Fruit fly (Drosophila melanogaster): Measurements from ENCODE around the gene Fip1.

The Fip1 gene

dm6 chr3R:4484999-4485398 is at the start of gene Fip1:
Fip1 (plus strand) TSS chr3R:4485008.
- no peak for TF ChIP-seq CG17801 (GFP tag; optimal IDR thresholded peaks at IDR 0.05; ENCODE audit: partially characterized antibody)

dm6 chr3R:4437113-4437512 is 47.7 kb upstream of the Fip1 start, which contains the start of the genes Lipt2 and CG14650:
Lipt2 (minus strand) TSS chr3R:4437329.
CG14650 (plus strand) TSS chr3R:4437387.
- TF ChIP-seq CG17801 (GFP tag; optimal IDR thresholded peaks at IDR 0.05; ENCODE audit: partially characterized antibody), result peak; percentile 55

dm6 chr3R:4437817-4438216 is 47.0 kb upstream of the Fip1 start:
- no peak for TF ChIP-seq CG17801 (GFP tag; optimal IDR thresholded peaks at IDR 0.05; ENCODE audit: partially characterized antibody)

- no peak for TF ChIP-seq CG17801 (GFP tag; optimal IDR thresholded peaks at IDR 0.05; ENCODE audit: partially characterized antibody)
These were observed 39.7 kb upstream of the Fip1 start for dm6 chr3R:4445083-4445482.

- no peak for TF ChIP-seq CG17801 (GFP tag; optimal IDR thresholded peaks at IDR 0.05; ENCODE audit: partially characterized antibody)
These were observed 38.2 kb upstream of the Fip1 start for dm6 chr3R:4446455-4447224.

dm6 chr3R:4449256-4449655 is 35.6 kb upstream of the Fip1 start:
- no peak for TF ChIP-seq CG17801 (GFP tag; optimal IDR thresholded peaks at IDR 0.05; ENCODE audit: partially characterized antibody)

- TF ChIP-seq CG17801 (GFP tag; optimal IDR thresholded peaks at IDR 0.05; ENCODE audit: partially characterized antibody), result no peak
These were observed 34.1 kb upstream of the Fip1 start for dm6 chr3R:4450721-4451120.

DNA sequence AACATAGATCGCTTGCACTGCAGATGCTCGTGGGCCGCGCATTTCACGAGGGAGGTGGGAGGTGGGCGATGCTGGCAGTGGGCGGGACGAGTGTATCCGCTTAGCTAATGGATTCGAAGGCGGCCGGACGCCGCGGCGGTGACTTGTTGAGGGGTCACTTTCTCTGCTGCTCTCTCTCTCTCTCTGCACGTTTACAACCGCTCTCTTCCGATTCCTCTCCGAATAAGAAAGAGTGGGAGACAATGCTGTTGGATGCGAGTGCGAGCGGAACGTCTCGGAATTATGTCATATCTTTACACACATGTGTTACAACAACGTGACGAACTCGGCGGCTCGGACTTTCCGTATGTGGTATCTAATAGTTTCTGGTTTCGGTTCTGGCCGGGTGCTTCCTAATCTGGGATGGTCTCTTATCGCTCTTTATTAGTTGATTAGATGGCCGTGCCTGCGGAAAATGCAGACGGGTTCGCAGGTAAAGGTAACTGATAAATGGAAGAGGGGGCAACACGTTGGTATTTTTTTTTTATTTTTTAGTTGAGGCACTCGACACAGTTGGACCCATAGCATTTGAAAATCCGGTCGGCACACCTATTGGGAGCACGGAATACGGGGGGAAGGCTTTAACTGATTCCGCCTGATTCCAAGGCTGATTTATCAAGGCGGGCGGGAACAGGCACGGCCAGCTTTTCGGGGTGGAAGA is 32.3 kb upstream of the Fip1 start:
- no peak for TF ChIP-seq CG17801 (GFP tag; optimal IDR thresholded peaks at IDR 0.05; ENCODE audit: partially characterized antibody)

dm6 chr3R:4453213-4453956 is 31.4 kb upstream of the Fip1 start:
- TF ChIP-seq CG17801 (GFP tag; optimal IDR thresholded peaks at IDR 0.05; ENCODE audit: partially characterized antibody), result peak; percentile 14

DNA sequence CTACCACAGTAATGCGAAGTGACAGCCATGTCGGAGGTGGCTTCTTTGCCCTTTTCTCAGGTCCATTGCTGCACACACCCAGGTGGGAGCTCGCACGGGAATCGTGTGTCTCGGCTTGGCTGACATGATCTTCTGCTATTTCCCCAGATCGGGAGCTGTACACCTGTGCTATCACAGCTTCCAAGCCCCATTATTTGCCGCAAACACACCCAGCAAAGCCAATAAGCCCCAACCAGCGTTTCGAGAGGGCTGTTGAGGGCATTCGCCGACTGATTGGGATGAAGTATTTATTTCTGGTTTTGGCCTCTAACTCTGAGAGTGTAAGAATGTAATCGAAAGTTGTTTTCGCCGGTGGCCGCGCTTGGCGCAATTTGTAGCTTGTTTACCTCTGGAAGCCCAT is 27.2 kb upstream of the Fip1 start:
- no peak for TF ChIP-seq CG17801 (GFP tag; optimal IDR thresholded peaks at IDR 0.05; ENCODE audit: partially characterized antibody)

DNA sequence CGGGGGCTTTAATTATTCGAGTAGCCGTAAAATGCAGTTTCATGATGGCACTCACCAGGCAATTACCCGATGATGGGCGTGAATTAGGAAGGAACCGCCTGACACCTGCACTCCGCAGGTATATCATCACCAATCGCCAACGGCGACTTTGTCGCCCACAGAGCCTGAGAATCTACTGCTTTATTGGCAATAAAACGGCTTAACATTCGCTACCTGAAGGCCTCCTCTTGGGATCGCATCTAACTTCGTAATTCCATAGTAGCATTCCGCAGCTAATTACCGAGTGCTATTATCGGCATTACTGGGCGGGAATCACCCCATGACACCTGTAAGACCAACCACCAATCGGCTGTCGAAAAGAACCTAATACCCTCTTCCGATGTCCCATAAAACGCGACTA is 26.5 kb upstream of the Fip1 start:
- no peak for TF ChIP-seq CG17801 (GFP tag; optimal IDR thresholded peaks at IDR 0.05; ENCODE audit: partially characterized antibody)

- TF ChIP-seq CG17801 (GFP tag; optimal IDR thresholded peaks at IDR 0.05; ENCODE audit: partially characterized antibody), result no peak
These were observed 22.0 kb upstream of the Fip1 start, which contains the start of gene CG31522 for dm6 chr3R:4462783-4463182. CG31522 (minus strand) TSS chr3R:4462883.

dm6 chr3R:4466894-4467293 is 17.9 kb upstream of the Fip1 start:
- TF ChIP-seq CG17801 (GFP tag; optimal IDR thresholded peaks at IDR 0.05; ENCODE audit: partially characterized antibody), result no peak

DNA sequence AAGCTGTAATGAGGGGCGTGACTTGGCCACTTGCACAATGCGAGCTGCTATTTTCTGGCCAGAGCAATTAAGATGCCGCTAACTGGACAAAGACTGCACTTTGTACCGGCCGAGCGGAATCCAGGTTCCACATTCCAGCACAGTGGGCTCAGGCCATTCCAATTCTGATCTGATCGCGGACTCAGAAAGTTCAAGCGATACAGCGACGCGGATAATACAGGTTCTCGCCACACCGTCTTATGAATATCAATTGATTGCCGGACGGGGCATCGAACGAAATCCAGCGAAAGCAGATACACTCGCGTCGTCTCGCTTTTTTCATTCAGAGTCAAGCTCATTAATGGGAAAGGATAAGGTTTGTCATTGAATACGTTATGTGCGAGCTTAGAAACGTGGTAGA is 15.9 kb upstream of the Fip1 start:
- TF ChIP-seq CG17801 (GFP tag; optimal IDR thresholded peaks at IDR 0.05; ENCODE audit: partially characterized antibody), result no peak

DNA sequence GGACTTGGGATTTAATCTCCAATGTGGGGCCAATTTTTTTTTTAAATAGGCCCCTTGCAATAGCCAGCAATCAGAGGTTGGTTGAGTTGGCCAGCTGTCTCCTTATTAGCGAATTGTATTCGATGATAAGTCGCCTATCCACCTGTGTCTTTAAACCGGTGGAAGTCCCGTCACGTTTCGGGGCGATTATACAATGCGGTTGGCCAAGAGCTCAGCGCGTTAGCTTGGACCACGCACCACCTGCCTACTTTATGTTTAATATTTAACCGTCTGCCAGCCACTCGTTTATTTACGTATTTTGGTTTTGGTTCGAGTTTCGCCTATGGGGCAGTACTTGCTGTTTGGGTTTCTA is 14.1 kb upstream of the Fip1 start:
- no peak for TF ChIP-seq CG17801 (GFP tag; optimal IDR thresholded peaks at IDR 0.05; ENCODE audit: partially characterized antibody)

All from ovary, adult (tissue).